Fruit fly (Drosophila melanogaster) whole organism, embryonic: ENCODE results near the gene CG46301.

ENCODE experiments used
- Antp ChIP-seq: fragments of 200-800 bp; sonication (Bioruptor generic); optimal IDR thresholded peaks from 3 replicates; lab custom pipeline; 2016; ENCODE audit warnings: missing biosample characterization, missing genetic modification characterization
- Atf3 ChIP-seq: fragments of 200-800 bp; sonication (Bioruptor generic); optimal IDR thresholded peaks from 3 replicates; lab custom pipeline; 2016; ENCODE audit warnings: missing biosample characterization, missing genetic modification characterization
- BEAF-32 ChIP-seq: fragments of 200-800 bp; sonication (Bioruptor generic); optimal IDR thresholded peaks from 3 replicates; lab custom pipeline; 2017; ENCODE audit warnings: missing biosample characterization, missing genetic modification characterization, mild to moderate bottlenecking, moderate library complexity, missing genetic modification reagents
- CG10979 ChIP-seq: fragments of 200-800 bp; sonication (Bioruptor generic); optimal IDR thresholded peaks from 2 replicates; lab custom pipeline; 2018; ENCODE audit warnings: missing biosample characterization, mild to moderate bottlenecking, missing genetic modification characterization, moderate library complexity
- CG11723 ChIP-seq: fragments of 200-800 bp; sonication (Bioruptor generic); optimal IDR thresholded peaks from 2 replicates; lab custom pipeline; 2017; ENCODE audit warnings: missing biosample characterization, mild to moderate bottlenecking, missing genetic modification characterization
- CG12391 ChIP-seq: fragments of 200-800 bp; sonication (Bioruptor generic); optimal IDR thresholded peaks from 3 replicates; lab custom pipeline; 2018; ENCODE audit warnings: missing biosample characterization, mild to moderate bottlenecking, missing genetic modification characterization, moderate library complexity
- CG13894 ChIP-seq: fragments of 200-800 bp; sonication (Bioruptor generic); optimal IDR thresholded peaks from 3 replicates; lab custom pipeline; 2018; ENCODE audit warnings: missing biosample characterization, mild to moderate bottlenecking, missing genetic modification characterization, moderate library complexity
- CG14710 ChIP-seq: fragments of 200-800 bp; sonication (Bioruptor generic); optimal IDR thresholded peaks from 3 replicates; lab custom pipeline; 2019; ENCODE audit warnings: missing biosample characterization, mild to moderate bottlenecking, missing genetic modification characterization, moderate library complexity
- CG15269 ChIP-seq: fragments of 200-800 bp; sonication (Bioruptor generic); optimal IDR thresholded peaks from 2 replicates; lab custom pipeline; 2018; ENCODE audit warnings: missing biosample characterization, mild to moderate bottlenecking, missing genetic modification characterization, moderate library complexity
- CG15601 ChIP-seq: fragments of 200-800 bp; sonication (Bioruptor generic); optimal IDR thresholded peaks from 3 replicates; lab custom pipeline; 2019; ENCODE audit warnings: missing biosample characterization, mild to moderate bottlenecking, missing genetic modification characterization, moderate library complexity
- CG1647 ChIP-seq: fragments of 200-800 bp; sonication (Bioruptor generic); optimal IDR thresholded peaks from 3 replicates; lab custom pipeline; 2016; ENCODE audit warnings: missing biosample characterization, missing genetic modification characterization
- CG18011 ChIP-seq: fragments of 200-800 bp; sonication (Bioruptor generic); optimal IDR thresholded peaks from 2 replicates; lab custom pipeline; 2017; ENCODE audit warnings: missing biosample characterization, missing genetic modification characterization, mild to moderate bottlenecking, moderate library complexity, missing genotype
- CG1832 ChIP-seq: fragments of 200-800 bp; sonication (Bioruptor generic); optimal IDR thresholded peaks from 2 replicates; lab custom pipeline; 2017; ENCODE audit warnings: missing biosample characterization, mild to moderate bottlenecking, missing genetic modification characterization, inconsistent platforms
- CG2120 ChIP-seq: fragments of 200-800 bp; sonication (Bioruptor generic); optimal IDR thresholded peaks from 3 replicates; lab custom pipeline; 2016; ENCODE audit warnings: missing biosample characterization, missing genetic modification characterization
- CG3065 ChIP-seq: fragments of 200-800 bp; sonication (Bioruptor generic); optimal IDR thresholded peaks from 2 replicates; lab custom pipeline; 2016; ENCODE audit warnings: missing biosample characterization, missing genetic modification characterization
- CG33557 ChIP-seq: fragments of 200-800 bp; sonication (Bioruptor generic); optimal IDR thresholded peaks from 2 replicates; lab custom pipeline; 2019; ENCODE audit warnings: missing biosample characterization, mild to moderate bottlenecking, missing genetic modification characterization, moderate library complexity
- CG34376 ChIP-seq: fragments of 200-800 bp; sonication (Bioruptor generic); optimal IDR thresholded peaks from 2 replicates; lab custom pipeline; 2018; ENCODE audit warnings: missing biosample characterization, mild to moderate bottlenecking, missing genetic modification characterization
- CG3847 ChIP-seq: fragments of 200-800 bp; sonication (Bioruptor generic); IDR thresholded peaks from 2 replicates; pipeline ENCODE4 v1.3.6; 2022; ENCODE audit warnings: missing biosample characterization, missing genetic modification characterization
- CG7928 ChIP-seq: fragments of 200-800 bp; sonication (Bioruptor generic); optimal IDR thresholded peaks from 2 replicates; lab custom pipeline; 2017; ENCODE audit warnings: missing biosample characterization, mild to moderate bottlenecking, missing genetic modification characterization
- CG8765 ChIP-seq: fragments of 200-800 bp; sonication (Bioruptor generic); IDR thresholded peaks from 2 replicates; pipeline ENCODE4 v1.3.6; 2022; ENCODE audit warnings: missing biosample characterization, missing genetic modification characterization
- CTCF ChIP-seq: fragments of 200-800 bp; sonication (Bioruptor generic); optimal IDR thresholded peaks from 2 replicates; lab custom pipeline; 2017; ENCODE audit warnings: missing biosample characterization, mild to moderate bottlenecking, missing genetic modification characterization, moderate library complexity
- CrebB ChIP-seq: fragments of 200-800 bp; sonication (Bioruptor generic); optimal IDR thresholded peaks from 3 replicates; lab custom pipeline; 2018; ENCODE audit warnings: missing biosample characterization, mild to moderate bottlenecking, missing genetic modification characterization
- D19B ChIP-seq: fragments of 200-800 bp; sonication (Bioruptor generic); optimal IDR thresholded peaks from 2 replicates; lab custom pipeline; 2017; ENCODE audit warnings: missing biosample characterization, mild to moderate bottlenecking, missing genetic modification characterization
- Dbx ChIP-seq: fragments of 200-800 bp; sonication (Bioruptor generic); IDR thresholded peaks from 3 replicates; pipeline ENCODE4 v1.3.6; 2022; ENCODE audit warnings: missing biosample characterization, missing genetic modification characterization
- HmgD ChIP-seq: fragments of 200-800 bp; sonication (Bioruptor generic); optimal IDR thresholded peaks from 3 replicates; lab custom pipeline; 2016; ENCODE audit warnings: missing biosample characterization, missing genetic modification characterization
- Lhr ChIP-seq: fragments of 200-800 bp; sonication (Bioruptor generic); optimal IDR thresholded peaks from 3 replicates; lab custom pipeline; 2017; ENCODE audit warnings: mild to moderate bottlenecking, missing biosample characterization, missing genetic modification reagents, missing genetic modification characterization
- Mes4 ChIP-seq: fragments of 200-800 bp; sonication (Bioruptor generic); optimal IDR thresholded peaks from 2 replicates; lab custom pipeline; 2016; ENCODE audit warnings: missing biosample characterization, missing genetic modification characterization
- NfI ChIP-seq: fragments of 200-800 bp; sonication (Bioruptor generic); optimal IDR thresholded peaks from 3 replicates; lab custom pipeline; 2018; ENCODE audit warnings: missing biosample characterization, mild to moderate bottlenecking, missing genetic modification characterization, moderate library complexity
- Rx ChIP-seq: fragments of 200-800 bp; sonication (Bioruptor generic); IDR thresholded peaks from 2 replicates; pipeline ENCODE4 v1.3.6; 2022; ENCODE audit warnings: missing biosample characterization, missing genetic modification characterization
- Sin3A ChIP-seq: fragments of >200 bp; optimal IDR thresholded peaks from 2 replicates; lab custom pipeline; 2018
- Sox102F ChIP-seq: fragments of 200-800 bp; sonication (Bioruptor generic); optimal IDR thresholded peaks from 2 replicates; lab custom pipeline; 2018; ENCODE audit warnings: missing biosample characterization, mild to moderate bottlenecking, missing genetic modification characterization, moderate library complexity
- Sry-δ ChIP-seq: fragments of 200-800 bp; sonication (Bioruptor generic); optimal IDR thresholded peaks from 2 replicates; lab custom pipeline; 2016; ENCODE audit warnings: missing biosample characterization, missing genetic modification characterization
- ac ChIP-seq: fragments of 200-800 bp; sonication (Bioruptor generic); optimal IDR thresholded peaks from 3 replicates; lab custom pipeline; 2017; ENCODE audit warnings: missing biosample characterization, mild to moderate bottlenecking, missing genetic modification characterization
- bbx ChIP-seq: fragments of 200-800 bp; sonication (Bioruptor generic); IDR thresholded peaks from 2 replicates; pipeline ENCODE4 v1.3.6; 2022; ENCODE audit warnings: missing biosample characterization, missing genetic modification characterization; ENCODE audit not compliant: partially characterized antibody
- corto ChIP-seq: fragments of 200-800 bp; sonication (Bioruptor generic); optimal IDR thresholded peaks from 2 replicates; lab custom pipeline; 2016; ENCODE audit warnings: missing biosample characterization, mild to moderate bottlenecking, missing genetic modification characterization, moderate library complexity
- dati ChIP-seq: fragments of 200-800 bp; sonication (Bioruptor generic); IDR thresholded peaks from 2 replicates; pipeline ENCODE4 v1.3.6; 2022; ENCODE audit warnings: missing biosample characterization, missing genetic modification characterization
- dpn ChIP-seq, 2 experiments: fragments of 200-800 bp; sonication (Bioruptor generic); optimal IDR thresholded peaks; 3 replicates each; lab custom pipeline; 2016; ENCODE audit warnings: missing biosample characterization in 2 of 2, missing genetic modification characterization in 2 of 2
- emc ChIP-seq: fragments of 200-800 bp; sonication (Bioruptor generic); optimal IDR thresholded peaks from 2 replicates; lab custom pipeline; 2016; ENCODE audit warnings: missing biosample characterization, missing genetic modification characterization
- kah ChIP-seq: fragments of 200-800 bp; sonication (Bioruptor generic); optimal IDR thresholded peaks from 2 replicates; lab custom pipeline; 2018; ENCODE audit warnings: missing biosample characterization, mild to moderate bottlenecking, missing genetic modification characterization
- lbe ChIP-seq: fragments of 200-800 bp; sonication (Bioruptor generic); optimal IDR thresholded peaks from 2 replicates; lab custom pipeline; 2016; ENCODE audit warnings: missing biosample characterization, mild to moderate bottlenecking, missing genetic modification characterization
- nau ChIP-seq: fragments of 200-800 bp; sonication (Bioruptor generic); optimal IDR thresholded peaks from 3 replicates; lab custom pipeline; 2017; ENCODE audit warnings: missing biosample characterization, mild to moderate bottlenecking, missing genetic modification characterization, missing genetic modification reagents
- pan ChIP-seq, 4 experiments: fragments of >200 bp in 3 of 4; fragments of 200-800 bp in 1 of 4; sonication (Bioruptor generic) in 1 of 4; optimal IDR thresholded peaks in 3 of 4; IDR thresholded peaks in 1 of 4; 2 replicates each; pipeline versions ENCODE4 v1.3.6 to Lab custom; 2017 to 2022; ENCODE audit warnings: missing biosample characterization in 2 of 4, missing genetic modification characterization in 2 of 4, mixed read lengths in 1 of 4
- pros ChIP-seq: fragments of 200-800 bp; sonication (Bioruptor generic); optimal IDR thresholded peaks from 3 replicates; lab custom pipeline; 2019; ENCODE audit warnings: missing biosample characterization, mild to moderate bottlenecking, missing genetic modification characterization, moderate library complexity
- row ChIP-seq: fragments of 200-800 bp; sonication (Bioruptor generic); IDR thresholded peaks from 3 replicates; pipeline ENCODE4 v1.3.6; 2022; ENCODE audit warnings: missing biosample characterization, missing genetic modification characterization
- salm ChIP-seq: fragments of 200-800 bp; sonication (Bioruptor generic); optimal IDR thresholded peaks from 2 replicates; lab custom pipeline; 2018; ENCODE audit warnings: missing biosample characterization, mild to moderate bottlenecking, missing genetic modification characterization
- sima ChIP-seq: fragments of 200-800 bp; sonication (Bioruptor generic); optimal IDR thresholded peaks from 2 replicates; lab custom pipeline; 2016; ENCODE audit warnings: missing biosample characterization, missing genetic modification characterization
- slou ChIP-seq: fragments of 200-800 bp; sonication (Bioruptor generic); optimal IDR thresholded peaks from 3 replicates; lab custom pipeline; 2016; ENCODE audit warnings: missing biosample characterization, missing genetic modification characterization
- ssp ChIP-seq: fragments of 200-800 bp; sonication (Bioruptor generic); IDR thresholded peaks from 2 replicates; pipeline ENCODE4 v1.3.6; 2022; ENCODE audit warnings: missing biosample characterization, missing genetic modification characterization
- trh ChIP-seq: fragments of 200-800 bp; sonication (Bioruptor generic); optimal IDR thresholded peaks from 2 replicates; lab custom pipeline; 2016; ENCODE audit warnings: missing biosample characterization, missing genetic modification characterization
- wor ChIP-seq: fragments of 200-800 bp; sonication (Bioruptor generic); IDR thresholded peaks from 2 replicates; pipeline ENCODE4 v1.3.6; 2022; ENCODE audit warnings: missing biosample characterization, missing genetic modification characterization

CG46301 gene

dm6 chr2L:14122742-14123334, 18.9 kb downstream of the CG46301 start (continued):
- TF ChIP-seq CG2120 (GFP tag; lab: Kevin White, UChicago) = peak; percentile 72
- TF ChIP-seq ssp = peak; percentile 65
- TF ChIP-seq CG14710 (tag; lab: Kevin White, UChicago) = peak; percentile 34
- no peak for TF ChIP-seq emc (GFP tag; lab: Kevin White, UChicago)
- TF ChIP-seq CG11723 = peak; percentile 24
- TF ChIP-seq salm (tag; lab: Kevin White, UChicago) = peak; percentile 2
- peak; percentile 30 for TF ChIP-seq nau
- TF ChIP-seq CG7928 (GFP tag; lab: Kevin White, UChicago) = no peak
- TF ChIP-seq HmgD (GFP tag; lab: Kevin White, UChicago) = no peak
- no peak for TF ChIP-seq trh (GFP tag; lab: Kevin White, UChicago)
- TF ChIP-seq bbx = no peak
- TF ChIP-seq row (GFP tag; lab: Robert Waterston, UW) = peak; percentile 82
- TF ChIP-seq CG18011 (GFP tag; lab: Kevin White, UChicago) = no peak
- TF ChIP-seq dpn (GFP tag; optimal IDR thresholded peaks at IDR 0.05; lab: Kevin White, UChicago) = peak; percentile 11 to 53
- peak; percentile 70 for TF ChIP-seq Rx (GFP tag; lab: Robert Waterston, UW)
- TF ChIP-seq CrebB (tag; lab: Kevin White, UChicago) = no peak
- TF ChIP-seq Sry-δ (GFP tag; lab: Kevin White, UChicago) = no peak
- TF ChIP-seq Sin3A (lab: Kevin White, UChicago) = no peak
- TF ChIP-seq CG15601 (tag; lab: Kevin White, UChicago) = peak; percentile 49
- peak; percentile 47 for TF ChIP-seq CG34376 (GFP tag; lab: Kevin White, UChicago)
- TF ChIP-seq dati = 0 out of 2 replicates have a peak, but pooled peaks have one; percentile 32
- TF ChIP-seq lbe (GFP tag; lab: Kevin White, UChicago) = no peak
- TF ChIP-seq CG12391 (tag; lab: Kevin White, UChicago) = peak; percentile 44
- TF ChIP-seq sima (GFP tag; lab: Kevin White, UChicago) = no peak
- no peak for TF ChIP-seq CG3065 (GFP tag; lab: Kevin White, UChicago)
- TF ChIP-seq Sox102F (GFP tag; lab: Kevin White, UChicago) = peak; percentile 68
- TF ChIP-seq Atf3 (GFP tag; lab: Kevin White, UChicago) = no peak
- peak; percentile 13 for TF ChIP-seq pros (GFP tag; lab: Kevin White, UChicago)
- TF ChIP-seq CG3847 (GFP tag; lab: Robert Waterston, UW) = peak; percentile 49
- TF ChIP-seq Dbx (GFP tag; lab: Robert Waterston, UW) = peak; percentile 71; the same call in 2 of the 3 replicates
- no peak for TF ChIP-seq Mes4
- TF ChIP-seq CG1647 (GFP tag; lab: Kevin White, UChicago) = peak; percentile 21
- peak; percentile 72 for TF ChIP-seq CG10979 (tag; lab: Kevin White, UChicago)
- peak; percentile 30 for TF ChIP-seq kah (GFP tag; lab: Kevin White, UChicago)
- TF ChIP-seq CG13894 = peak; percentile 34
- no peak for TF ChIP-seq pan (optimal IDR thresholded peaks at IDR 0.05; lab: Kevin White, UChicago)
- peak in 1 of 2 experiments; percentile 81 for TF ChIP-seq pan (GFP tag; optimal IDR thresholded peaks at IDR 0.05 in 1 of 2, IDR thresholded peaks at IDR 0.05 in 1 of 2)
- TF ChIP-seq CG8765 = peak; percentile 28; the same call in 1 of the 2 replicates
- no peak for TF ChIP-seq corto (GFP tag; lab: Kevin White, UChicago)
- TF ChIP-seq ac (GFP tag; lab: Kevin White, UChicago) = no peak
- peak; percentile 68 for TF ChIP-seq CG15269 (tag; lab: Kevin White, UChicago)
- TF ChIP-seq CG1832 (GFP tag; lab: Kevin White, UChicago) = no peak
- no peak for TF ChIP-seq Lhr
- TF ChIP-seq Antp = peak; percentile 58
- TF ChIP-seq slou = peak; percentile 74
- no peak for TF ChIP-seq BEAF-32 (GFP tag; lab: Kevin White, UChicago)
- no peak for TF ChIP-seq CG33557
- peak; percentile 50 for TF ChIP-seq NfI (GFP tag; lab: Kevin White, UChicago)
- peak; percentile 15 for TF ChIP-seq CTCF (GFP tag; lab: Kevin White, UChicago)
- peak; percentile 19 for TF ChIP-seq D19B (GFP tag; lab: Kevin White, UChicago)
- TF ChIP-seq wor (GFP tag; lab: Robert Waterston, UW) = peak; percentile 45; the same call in 1 of the 2 replicates
